Worm (Caenorhabditis elegans): ENCODE data around the gene Y62H9A.1.

DNA sequence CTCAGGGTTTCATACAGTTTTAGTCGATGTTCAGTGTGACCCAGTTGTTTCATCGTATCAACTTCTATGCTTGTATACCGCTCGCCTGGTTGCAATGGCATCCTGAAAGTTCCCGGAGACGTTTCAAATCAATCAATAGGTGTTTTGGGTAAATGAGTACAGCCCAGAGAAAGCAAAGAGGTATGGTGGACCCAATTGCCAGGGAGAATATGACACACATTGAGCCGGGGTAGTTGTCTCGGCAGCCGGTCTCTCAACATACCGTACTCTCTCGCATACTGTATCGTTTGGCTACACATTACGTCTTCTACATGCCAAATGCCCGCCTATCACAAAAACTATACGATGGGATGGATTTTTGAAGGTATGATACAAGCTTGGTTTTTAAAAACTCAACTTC, 22.7 kb downstream of the Y62H9A.1 start, which contains the start of gene Y62H9A.9:
- no peak for TF ChIP-seq elt-1 (tag; optimal IDR thresholded peaks at IDR 0.05)
- no peak for TF ChIP-seq nfya-1 (tag; optimal IDR thresholded peaks at IDR 0.05; ENCODE audit: insufficient read depth)
- no peak for TF ChIP-seq skn-1 (tag; optimal IDR thresholded peaks at IDR 0.05)
- no peak for TF ChIP-seq lin-39 (tag; optimal IDR thresholded peaks at IDR 0.05)
- TF ChIP-seq nhr-77 (tag; optimal IDR thresholded peaks at IDR 0.05): no peak
- TF ChIP-seq pha-4 (tag; optimal IDR thresholded peaks at IDR 0.05): no peak
- no peak for TF ChIP-seq tbx-2 (tag; optimal IDR thresholded peaks at IDR 0.05)
- no peak for TF ChIP-seq nhr-76 (tag; optimal IDR thresholded peaks at IDR 0.05)
- TF ChIP-seq ceh-9 (tag; optimal IDR thresholded peaks at IDR 0.05): no peak
- no peak for TF ChIP-seq lin-15B (tag; optimal IDR thresholded peaks at IDR 0.05)
- no peak for TF ChIP-seq egl-27 (tag; optimal IDR thresholded peaks at IDR 0.05)
